Fruit fly (Drosophila melanogaster) whole organism, embryonic: ENCODE results near the gene CG3566.

Experiments
- Ada2b ChIP-seq: fragments of 200-800 bp; sonication (Bioruptor generic); IDR thresholded peaks from 2 replicates; pipeline ENCODE4 v1.3.6; 2022; ENCODE audit warnings: missing biosample characterization, missing genetic modification characterization
- Bdp1 ChIP-seq: fragments of 200-800 bp; sonication (Bioruptor generic); optimal IDR thresholded peaks from 3 replicates; lab custom pipeline; 2016; ENCODE audit warnings: missing biosample characterization, missing genetic modification characterization
- CG10543 ChIP-seq: fragments of 200-800 bp; sonication (Bioruptor generic); optimal IDR thresholded peaks from 3 replicates; lab custom pipeline; 2017; ENCODE audit warnings: missing biosample characterization, mild to moderate bottlenecking, missing genetic modification characterization, moderate library complexity
- CG11247 ChIP-seq: fragments of 200-800 bp; sonication (Bioruptor generic); IDR thresholded peaks from 2 replicates; pipeline ENCODE4 v1.3.6; 2022; ENCODE audit warnings: missing biosample characterization, missing genetic modification characterization
- CG11695 ChIP-seq: fragments of 200-800 bp; sonication (Bioruptor generic); IDR thresholded peaks from 3 replicates; pipeline ENCODE4 v1.3.6; 2022; ENCODE audit warnings: missing biosample characterization, missing genetic modification characterization
- CG14050 ChIP-seq: fragments of 200-800 bp; sonication (Bioruptor generic); IDR thresholded peaks from 3 replicates; pipeline ENCODE4 v1.3.6; 2022; ENCODE audit warnings: missing biosample characterization, missing genetic modification characterization
- CG14441 ChIP-seq: fragments of 200-800 bp; sonication (Bioruptor generic); IDR thresholded peaks from 2 replicates; pipeline ENCODE4 v1.3.6; 2022; ENCODE audit warnings: missing biosample characterization, missing genetic modification characterization
- CG1529 ChIP-seq: fragments of 200-800 bp; sonication (Bioruptor generic); optimal IDR thresholded peaks from 3 replicates; lab custom pipeline; 2018; ENCODE audit warnings: missing biosample characterization, missing genetic modification characterization
- CG1603 ChIP-seq: fragments of 200-800 bp; sonication (Bioruptor generic); optimal IDR thresholded peaks from 2 replicates; lab custom pipeline; 2019; ENCODE audit warnings: missing biosample characterization, mild to moderate bottlenecking, missing genetic modification characterization, moderate library complexity
- CG18011 ChIP-seq: fragments of 200-800 bp; sonication (Bioruptor generic); optimal IDR thresholded peaks from 2 replicates; lab custom pipeline; 2017; ENCODE audit warnings: missing biosample characterization, missing genetic modification characterization, mild to moderate bottlenecking, moderate library complexity, missing genotype
- CG18476 ChIP-seq: fragments of 200-800 bp; sonication (Bioruptor generic); optimal IDR thresholded peaks from 2 replicates; lab custom pipeline; 2016; ENCODE audit warnings: missing biosample characterization, mild to moderate bottlenecking, missing genetic modification characterization
- CG2116 ChIP-seq: fragments of 200-800 bp; sonication (Bioruptor generic); optimal IDR thresholded peaks from 3 replicates; lab custom pipeline; 2018; ENCODE audit warnings: missing biosample characterization, mild to moderate bottlenecking, missing genetic modification characterization
- CG2120 ChIP-seq: fragments of 200-800 bp; sonication (Bioruptor generic); optimal IDR thresholded peaks from 3 replicates; lab custom pipeline; 2016; ENCODE audit warnings: missing biosample characterization, missing genetic modification characterization
- CG2889 ChIP-seq: fragments of 200-800 bp; sonication (Bioruptor generic); IDR thresholded peaks from 3 replicates; pipeline ENCODE4 v1.3.6; 2022; ENCODE audit warnings: missing biosample characterization, missing genetic modification characterization
- CG31388 ChIP-seq: fragments of 200-800 bp; sonication (Bioruptor generic); optimal IDR thresholded peaks from 2 replicates; lab custom pipeline; 2016; ENCODE audit warnings: missing biosample characterization, missing genetic modification characterization
- CG32767 ChIP-seq: fragments of 200-800 bp; sonication (Bioruptor generic); IDR thresholded peaks from 2 replicates; pipeline ENCODE4 v1.3.6; 2022; ENCODE audit warnings: missing biosample characterization, missing genetic modification characterization
- CG3281 ChIP-seq: fragments of 200-800 bp; sonication (Bioruptor generic); optimal IDR thresholded peaks from 3 replicates; lab custom pipeline; 2017; ENCODE audit warnings: missing biosample characterization, mild to moderate bottlenecking, missing genetic modification characterization
- CG3847 ChIP-seq: fragments of 200-800 bp; sonication (Bioruptor generic); IDR thresholded peaks from 2 replicates; pipeline ENCODE4 v1.3.6; 2022; ENCODE audit warnings: missing biosample characterization, missing genetic modification characterization
- CG4617 ChIP-seq: fragments of 200-800 bp; sonication (Bioruptor generic); optimal IDR thresholded peaks from 3 replicates; lab custom pipeline; 2016; ENCODE audit warnings: missing biosample characterization, missing genetic modification characterization, borderline replicate concordance
- CG4707 ChIP-seq: fragments of 200-800 bp; sonication (Bioruptor generic); optimal IDR thresholded peaks from 2 replicates; lab custom pipeline; 2018; ENCODE audit warnings: missing biosample characterization, mild to moderate bottlenecking, missing genetic modification characterization, moderate library complexity
- CG4820 ChIP-seq: fragments of 200-800 bp; sonication (Bioruptor generic); optimal IDR thresholded peaks from 3 replicates; lab custom pipeline; 2016; ENCODE audit warnings: missing biosample characterization, missing genetic modification characterization
- CG7556 ChIP-seq: fragments of 200-800 bp; sonication (Bioruptor generic); optimal IDR thresholded peaks from 2 replicates; lab custom pipeline; 2017; ENCODE audit warnings: missing biosample characterization, mild to moderate bottlenecking, missing genetic modification characterization
- CG7745 ChIP-seq: fragments of 200-800 bp; sonication (Bioruptor generic); optimal IDR thresholded peaks from 2 replicates; lab custom pipeline; 2018; ENCODE audit warnings: missing biosample characterization, mild to moderate bottlenecking, missing genetic modification characterization, moderate library complexity
- CG8924 ChIP-seq: fragments of 200-800 bp; optimal IDR thresholded peaks from 3 replicates; lab custom pipeline; 2019; ENCODE audit warnings: missing biosample characterization, mild to moderate bottlenecking, missing genetic modification characterization, moderate library complexity
- CG8944 ChIP-seq: fragments of 200-800 bp; sonication (Bioruptor generic); optimal IDR thresholded peaks from 3 replicates; lab custom pipeline; 2016; ENCODE audit warnings: missing biosample characterization, missing genetic modification characterization
- CG9932 ChIP-seq: fragments of 200-800 bp; sonication (Bioruptor generic); IDR thresholded peaks from 2 replicates; pipeline ENCODE4 v1.3.6; 2022; ENCODE audit warnings: missing biosample characterization, missing genetic modification characterization
- D ChIP-seq, 2 experiments: fragments of 200-800 bp in 1 of 2; fragments of >200 bp in 1 of 2; sonication (Bioruptor generic) in 1 of 2; optimal IDR thresholded peaks; 2 replicates in 1 of 2; 3 replicates in 1 of 2; lab custom pipeline; 2017; ENCODE audit warnings: mild to moderate bottlenecking in 1 of 2, missing biosample characterization in 1 of 2, missing genetic modification characterization in 1 of 2, missing genetic modification reagents in 1 of 2
- Fer2 ChIP-seq: fragments of 200-800 bp; sonication (Bioruptor generic); optimal IDR thresholded peaks from 2 replicates; lab custom pipeline; 2018; ENCODE audit warnings: missing biosample characterization, mild to moderate bottlenecking, missing genetic modification characterization, moderate library complexity
- GATAe ChIP-seq: fragments of 200-800 bp; sonication (Bioruptor generic); conservative IDR thresholded peaks from 2 replicates; pipeline ENCODE4 v1.3.6; 2022; ENCODE audit warnings: missing biosample characterization, missing genetic modification characterization
- Gsc ChIP-seq: fragments of 200-800 bp; sonication (Bioruptor generic); IDR thresholded peaks from 2 replicates; pipeline ENCODE4 v1.3.6; 2022; ENCODE audit warnings: missing biosample characterization, missing genetic modification characterization
- HLH4C ChIP-seq: fragments of 200-800 bp; sonication (Bioruptor generic); IDR thresholded peaks from 3 replicates; pipeline ENCODE4 v1.3.6; 2022; ENCODE audit warnings: missing biosample characterization, missing genetic modification characterization; ENCODE audit not compliant: partially characterized antibody
- Hand ChIP-seq: fragments of 200-800 bp; sonication (Bioruptor generic); optimal IDR thresholded peaks from 2 replicates; lab custom pipeline; 2017; ENCODE audit warnings: mild to moderate bottlenecking, missing biosample characterization, missing genetic modification reagents, missing genetic modification characterization
- Lim3 ChIP-seq: fragments of 200-800 bp; sonication (Bioruptor generic); IDR thresholded peaks from 2 replicates; pipeline ENCODE4 v1.3.6; 2022; ENCODE audit warnings: missing biosample characterization, missing genetic modification characterization
- MESR4 ChIP-seq: fragments of 200-800 bp; sonication (Bioruptor generic); optimal IDR thresholded peaks from 2 replicates; lab custom pipeline; 2018; ENCODE audit warnings: missing biosample characterization, mild to moderate bottlenecking, missing genetic modification characterization, moderate library complexity
- Sry-β ChIP-seq: fragments of 200-800 bp; sonication (Bioruptor generic); optimal IDR thresholded peaks from 2 replicates; lab custom pipeline; 2018; ENCODE audit warnings: missing biosample characterization, mild to moderate bottlenecking, missing genetic modification characterization, moderate library complexity
- Tbp ChIP-seq: fragments of >200 bp; optimal IDR thresholded peaks from 2 replicates; lab custom pipeline; 2018; ENCODE audit warnings: missing biosample characterization, missing genetic modification characterization
- bbx ChIP-seq: fragments of 200-800 bp; sonication (Bioruptor generic); IDR thresholded peaks from 2 replicates; pipeline ENCODE4 v1.3.6; 2022; ENCODE audit warnings: missing biosample characterization, missing genetic modification characterization; ENCODE audit not compliant: partially characterized antibody
- corto ChIP-seq: fragments of 200-800 bp; sonication (Bioruptor generic); optimal IDR thresholded peaks from 2 replicates; lab custom pipeline; 2016; ENCODE audit warnings: missing biosample characterization, mild to moderate bottlenecking, missing genetic modification characterization, moderate library complexity
- en ChIP-seq: fragments of 200-800 bp; sonication (Bioruptor generic); optimal IDR thresholded peaks from 2 replicates; lab custom pipeline; 2016; ENCODE audit warnings: missing biosample characterization, missing genetic modification characterization
- fu2 ChIP-seq: fragments of 200-800 bp; sonication (Bioruptor generic); optimal IDR thresholded peaks from 2 replicates; lab custom pipeline; 2016; ENCODE audit warnings: missing biosample characterization, missing genetic modification characterization
- gro ChIP-seq: fragments of 200-800 bp; sonication (Bioruptor generic); optimal IDR thresholded peaks from 2 replicates; lab custom pipeline; 2016; ENCODE audit warnings: missing biosample characterization, missing genetic modification characterization
- maf-S ChIP-seq: fragments of 200-800 bp; sonication (Bioruptor generic); optimal IDR thresholded peaks from 2 replicates; lab custom pipeline; 2016; ENCODE audit warnings: missing biosample characterization, missing genetic modification characterization
- p53 ChIP-seq: fragments of 200-800 bp; sonication (Bioruptor generic); optimal IDR thresholded peaks from 2 replicates; lab custom pipeline; 2016; ENCODE audit warnings: missing biosample characterization, missing genetic modification characterization
- pzg ChIP-seq: fragments of 200-800 bp; sonication (Bioruptor generic); optimal IDR thresholded peaks from 3 replicates; lab custom pipeline; 2018; ENCODE audit warnings: missing biosample characterization, mild to moderate bottlenecking, missing genetic modification characterization, moderate library complexity
- rib ChIP-seq: fragments of 200-800 bp; sonication (Bioruptor generic); IDR thresholded peaks from 2 replicates; pipeline ENCODE4 v1.3.6; 2022; ENCODE audit warnings: missing biosample characterization, missing genetic modification characterization
- ro ChIP-seq: fragments of 200-800 bp; sonication (Bioruptor generic); IDR thresholded peaks from 2 replicates; pipeline ENCODE4 v1.3.6; 2022; ENCODE audit warnings: missing biosample characterization, missing genetic modification characterization
- row ChIP-seq: fragments of 200-800 bp; sonication (Bioruptor generic); IDR thresholded peaks from 3 replicates; pipeline ENCODE4 v1.3.6; 2022; ENCODE audit warnings: missing biosample characterization, missing genetic modification characterization
- sim ChIP-seq: fragments of 200-800 bp; sonication (Bioruptor generic); IDR thresholded peaks from 2 replicates; pipeline ENCODE4 v1.3.6; 2022; ENCODE audit warnings: missing biosample characterization, missing genetic modification characterization
- stwl ChIP-seq: fragments of 200-800 bp; sonication (Bioruptor generic); optimal IDR thresholded peaks from 3 replicates; lab custom pipeline; 2018; ENCODE audit warnings: missing biosample characterization, mild to moderate bottlenecking, missing genetic modification characterization, moderate library complexity
- trem ChIP-seq: fragments of 200-800 bp; optimal IDR thresholded peaks from 3 replicates; lab custom pipeline; 2019; ENCODE audit warnings: missing biosample characterization, mild to moderate bottlenecking, missing genetic modification characterization, moderate library complexity
- usp ChIP-seq: fragments of >200 bp; optimal IDR thresholded peaks from 2 replicates; lab custom pipeline; 2017; ENCODE audit warnings: missing biosample characterization, missing genetic modification characterization

The CG3566 gene

dm6 chrX:6295129-6295539 is 18.6 kb upstream of the CG3566 start, which contains the start of the genes CG15891 and CG3815 (continued):
- peak; percentile 49 for TF ChIP-seq fu2 (GFP tag; lab: Kevin White, UChicago)
- TF ChIP-seq Bdp1 (GFP tag; lab: Kevin White, UChicago) = peak; percentile 18
- no peak for TF ChIP-seq Hand (GFP tag; lab: Kevin White, UChicago)
- TF ChIP-seq CG14050 = no peak
- 0 out of 2 replicates have a peak, but pooled peaks have one; percentile 25 for TF ChIP-seq GATAe (GFP tag; lab: Robert Waterston, UW)
- TF ChIP-seq Tbp (GFP tag; lab: Kevin White, UChicago) = no peak
- TF ChIP-seq CG7745 (tag; lab: Kevin White, UChicago) = no peak
- no peak for TF ChIP-seq Lim3 (GFP tag; lab: Robert Waterston, UW)
- no peak for TF ChIP-seq CG10543
- no peak for TF ChIP-seq D (optimal IDR thresholded peaks at IDR 0.05; lab: Kevin White, UChicago)
- TF ChIP-seq D (GFP tag; optimal IDR thresholded peaks at IDR 0.05; lab: Kevin White, UChicago) = no peak
- peak; percentile 62 for TF ChIP-seq trem (tag; lab: Kevin White, UChicago)
- peak; percentile 25; the same call in 1 of the 2 replicates for TF ChIP-seq Ada2b (GFP tag; lab: Robert Waterston, UW)
- no peak for TF ChIP-seq Gsc (GFP tag; lab: Robert Waterston, UW)
- peak; percentile 71 for TF ChIP-seq CG4617
- 0 out of 2 replicates have a peak, but pooled peaks have one; percentile 28 for TF ChIP-seq CG32767
- TF ChIP-seq maf-S (GFP tag; lab: Kevin White, UChicago) = peak; percentile 30
- no peak for TF ChIP-seq en
- TF ChIP-seq CG11247 (GFP tag; lab: Robert Waterston, UW) = no peak
- peak; percentile 73 for TF ChIP-seq pzg
- TF ChIP-seq CG11695 = no peak
- TF ChIP-seq CG31388 (GFP tag; lab: Kevin White, UChicago) = no peak
- TF ChIP-seq CG7556 (GFP tag; lab: Kevin White, UChicago) = peak; percentile 42
- no peak for TF ChIP-seq usp (GFP tag; lab: Kevin White, UChicago)
- peak; percentile 82 for TF ChIP-seq CG3847 (GFP tag; lab: Robert Waterston, UW)
- TF ChIP-seq CG8944 (GFP tag; lab: Kevin White, UChicago) = peak; percentile 23
- peak; percentile 18 for TF ChIP-seq gro (GFP tag; lab: Kevin White, UChicago)
- TF ChIP-seq CG1529 (GFP tag; lab: Kevin White, UChicago) = no peak
- TF ChIP-seq p53 (GFP tag; lab: Kevin White, UChicago) = peak; percentile 33
- TF ChIP-seq CG1603 (tag; lab: Kevin White, UChicago) = no peak
- TF ChIP-seq CG3281 (GFP tag; lab: Kevin White, UChicago) = peak; percentile 68
- no peak for TF ChIP-seq sim
- peak; percentile 64 for TF ChIP-seq CG2116 (GFP tag; lab: Kevin White, UChicago)
- TF ChIP-seq CG2889 (GFP tag; lab: Robert Waterston, UW) = no peak
- TF ChIP-seq CG18011 (GFP tag; lab: Kevin White, UChicago) = no peak
- TF ChIP-seq CG14441 (GFP tag; lab: Robert Waterston, UW) = peak; percentile 48; the same call in 1 of the 2 replicates
- no peak for TF ChIP-seq ro
- peak; percentile 41 for TF ChIP-seq Fer2 (tag; lab: Kevin White, UChicago)
- TF ChIP-seq HLH4C (GFP tag; lab: Robert Waterston, UW) = 0 out of 3 replicates have a peak, but pooled peaks have one; percentile 35
- 0 out of 2 replicates have a peak, but pooled peaks have one; percentile 19 for TF ChIP-seq rib (GFP tag; lab: Robert Waterston, UW)
- TF ChIP-seq CG4820 = peak; percentile 10
- no peak for TF ChIP-seq CG4707
- TF ChIP-seq row (GFP tag; lab: Robert Waterston, UW) = peak; percentile 93
- TF ChIP-seq CG9932 (GFP tag; lab: Robert Waterston, UW) = peak; percentile 74
- TF ChIP-seq bbx (GFP tag; lab: Robert Waterston, UW) = no peak
- TF ChIP-seq corto (GFP tag; lab: Kevin White, UChicago) = no peak
- peak; percentile 53 for TF ChIP-seq MESR4 (GFP tag; lab: Kevin White, UChicago)
- peak; percentile 73 for TF ChIP-seq CG2120 (GFP tag; lab: Kevin White, UChicago)
- TF ChIP-seq Sry-β (GFP tag; lab: Kevin White, UChicago) = peak; percentile 97
- peak; percentile 55 for TF ChIP-seq CG8924 (tag; lab: Kevin White, UChicago)
- TF ChIP-seq CG18476 (GFP tag; lab: Kevin White, UChicago) = no peak
- peak; percentile 82 for TF ChIP-seq stwl
